Worm (Caenorhabditis elegans): ENCODE results near the gene K09F6.9.
"Not testable (repeated sequence)": the region's sequence is repeated elsewhere in the genome, so short reads cannot be mapped to it uniquely, and the experiment has no call there.

The K09F6.9 gene

ce11 chrII:2254861-2255260, 27.6 kb downstream of the K09F6.9 start, which contains the start of gene K09F6.3:
K09F6.3 (plus strand) TSS chrII:2255161.
- not testable (repeated sequence) for TF ChIP-seq dpl-1 (GFP tag; optimal IDR thresholded peaks at IDR 0.05); nhr-237 (tag; optimal IDR thresholded peaks at IDR 0.05); zag-1 (tag; optimal IDR thresholded peaks at IDR 0.05)

- no peak for TF ChIP-seq dmd-8 (GFP tag; IDR thresholded peaks at IDR 0.05)
- TF ChIP-seq R02D3.7 (tag; optimal IDR thresholded peaks at IDR 0.05): no peak
- peak; percentile 67 for TF ChIP-seq set-16 (GFP tag; IDR thresholded peaks at IDR 0.05)
- TF ChIP-seq D1046.2 (GFP tag; IDR thresholded peaks at IDR 0.05): 0 out of 2 replicates have a peak, but pooled peaks have one; percentile 27
Observed at ce11 chrII:2253676-2254075, 28.8 kb downstream of the K09F6.9 start.

DNA sequence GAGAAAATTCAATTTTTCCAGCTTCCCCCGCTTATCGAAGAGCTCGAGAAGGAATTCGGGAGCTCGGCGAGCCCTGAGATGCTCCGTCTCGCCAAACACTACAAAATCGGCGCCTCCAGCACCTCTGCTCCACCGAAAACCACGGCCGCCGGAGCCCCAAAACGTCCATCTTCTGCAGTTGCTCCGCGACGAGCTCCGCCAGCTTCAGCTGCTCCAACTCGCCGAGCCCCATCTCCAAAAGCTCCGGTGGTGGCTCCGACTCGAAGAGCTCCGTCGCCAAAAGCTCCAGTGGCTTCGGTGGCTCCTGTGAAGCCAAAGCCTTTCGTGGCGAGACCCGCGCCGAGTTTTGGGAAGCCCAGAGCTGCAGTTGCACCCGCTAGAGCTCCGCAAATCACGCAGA, 30.9 kb downstream of the K09F6.9 start:
- no peak for TF ChIP-seq mes-2 (tag; optimal IDR thresholded peaks at IDR 0.05; ENCODE audit: poor library complexity, severe bottlenecking)
- TF ChIP-seq spr-3 (GFP tag; optimal IDR thresholded peaks at IDR 0.05): no peak
- peak; percentile 96 for TF ChIP-seq set-16 (GFP tag; IDR thresholded peaks at IDR 0.05)
- TF ChIP-seq unc-130 (GFP tag; optimal IDR thresholded peaks at IDR 0.05): no peak
- TF ChIP-seq lin-39 (tag; optimal IDR thresholded peaks at IDR 0.05): no peak
- TF ChIP-seq madf-9 (GFP tag; conservative IDR thresholded peaks at IDR 0.05): no peak
- no peak for TF ChIP-seq spr-1 (tag; optimal IDR thresholded peaks at IDR 0.05)

DNA sequence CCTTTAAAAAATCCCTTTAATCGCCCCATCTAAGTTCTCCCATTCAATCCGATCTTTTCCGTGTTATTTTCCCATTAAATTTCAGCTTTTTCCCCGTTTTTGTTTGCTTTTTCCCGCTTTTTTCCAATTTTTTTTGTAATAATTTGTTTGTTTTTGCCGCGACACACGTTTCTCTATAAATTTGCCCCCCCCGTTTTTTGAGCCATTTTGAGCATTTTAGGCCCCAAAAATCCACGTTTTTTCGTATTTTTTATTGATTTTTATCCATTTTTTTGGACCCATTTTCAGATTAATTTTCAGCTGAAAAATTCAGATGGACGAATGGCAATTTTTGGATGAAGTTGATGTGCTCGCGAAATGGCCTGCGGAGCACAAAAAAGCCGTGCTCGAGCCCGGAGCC, 39.2 kb downstream of the K09F6.9 start, which contains the start of gene F54A3.2:
Gene F54A3.2, plus strand, starts transcription at position 301 of the 400 bp plus-strand sequence.
- TF ChIP-seq ama-1 (optimal IDR thresholded peaks at IDR 0.05) (no peak), ztf-7 (tag; optimal IDR thresholded peaks at IDR 0.05) (no peak), ces-1 (GFP tag; optimal IDR thresholded peaks at IDR 0.05) (no peak), vab-7 (GFP tag; IDR thresholded peaks at IDR 0.05) (no peak), sdz-12 (GFP tag; optimal IDR thresholded peaks at IDR 0.05) (no peak), Y5F2A.4 (GFP tag; optimal IDR thresholded peaks at IDR 0.05) (no peak), rbr-2 (tag; optimal IDR thresholded peaks at IDR 0.05) (no peak), zfp-2 (tag; optimal IDR thresholded peaks at IDR 0.05) (no peak), egl-43 (GFP tag; IDR thresholded peaks at IDR 0.05) (no peak), T20F7.1 (GFP tag; optimal IDR thresholded peaks at IDR 0.05) (no peak), Y105C5A.15 (GFP tag; IDR thresholded peaks at IDR 0.05) (no peak), unc-62 (GFP tag; optimal IDR thresholded peaks at IDR 0.05 in 1 of 2) (no peak), unc-62 (tag; optimal IDR thresholded peaks at IDR 0.05) (no peak), fkh-10 (GFP tag; optimal IDR thresholded peaks at IDR 0.05) (no peak), arid-1 (GFP tag; conservative IDR thresholded peaks at IDR 0.05) (no peak), Y75B8A.6 (GFP tag; IDR thresholded peaks at IDR 0.05) (no peak), hlh-30 (tag; optimal IDR thresholded peaks at IDR 0.05; ENCODE audit: insufficient read depth) (no peak), mdt-29 (GFP tag; IDR thresholded peaks at IDR 0.05) (no peak), nhr-42 (GFP tag; IDR thresholded peaks at IDR 0.05) (no peak), D1046.2 (GFP tag; IDR thresholded peaks at IDR 0.05) (no peak)

DNA sequence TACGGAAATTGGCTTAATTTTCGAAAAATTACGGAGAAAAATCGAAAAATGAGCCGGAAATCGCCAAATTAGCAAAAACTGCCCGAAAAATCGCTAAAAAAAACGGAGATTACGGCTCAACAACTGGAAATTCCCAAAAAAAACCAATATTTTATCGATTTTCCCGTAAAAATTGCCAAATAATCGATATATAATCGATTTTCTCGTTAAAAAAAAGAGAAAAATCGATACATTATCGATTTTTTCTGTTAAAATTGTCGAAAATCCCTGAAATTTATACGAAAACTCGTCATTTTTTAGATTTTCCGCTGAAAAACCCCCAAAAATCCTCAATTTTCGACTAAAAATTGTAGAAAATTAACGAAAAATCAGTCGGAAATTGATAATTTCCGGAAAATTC, 46.1 kb downstream of the K09F6.9 start:
- TF ChIP-seq aha-1 (tag): peak; percentile 32
- peak; percentile 76 for TF ChIP-seq ceh-28 (tag; optimal IDR thresholded peaks at IDR 0.05)
- TF ChIP-seq pha-4 (GFP tag; IDR thresholded peaks at IDR 0.05): no peak
- TF ChIP-seq pha-4 (tag; optimal IDR thresholded peaks at IDR 0.05): no peak
- no peak for TF ChIP-seq nhr-111 (GFP tag; optimal IDR thresholded peaks at IDR 0.05)

Data from whole organism, L4 larva.